Fruit fly (Drosophila melanogaster): Measurements from ENCODE around the gene MED14.

DNA sequence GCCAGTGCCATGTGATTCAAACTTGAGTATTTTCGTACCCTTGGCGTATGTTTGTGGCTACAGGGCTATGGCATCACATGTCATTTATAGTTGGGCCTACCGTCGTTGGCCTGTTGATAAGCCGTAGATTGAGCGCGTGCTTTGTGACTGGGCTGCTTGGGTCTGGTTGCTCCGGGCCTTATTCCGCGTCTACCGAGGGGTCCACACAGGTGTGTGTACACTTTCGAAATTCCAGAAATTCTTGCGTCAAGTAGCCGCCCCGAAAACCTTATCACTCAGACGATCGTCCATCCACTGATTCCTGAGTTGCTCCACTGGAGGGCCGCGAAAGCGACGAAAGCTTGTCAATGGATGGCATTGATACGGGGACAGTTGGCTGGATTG, 45.0 kb downstream of the MED14 start:
- TF ChIP-seq ttk (optimal IDR thresholded peaks at IDR 0.05) (no peak), h (optimal IDR thresholded peaks at IDR 0.05) (no peak), insv (optimal IDR thresholded peaks at IDR 0.05) (no peak), psq (optimal IDR thresholded peaks at IDR 0.05) (no peak), Myc (optimal IDR thresholded peaks at IDR 0.05) (no peak)
